Worm (Caenorhabditis elegans) whole organism, early embryonic: ENCODE results near the gene rpl-33.

Experiments used
- B0310.2 ChIP-seq: sonication (generic microtip); optimal IDR thresholded peaks from 2 replicates; lab custom pipeline; 2016; ENCODE audit warnings: mild to moderate bottlenecking, missing genetic modification characterization, missing compliant biosample characterization
- F13C5.2 ChIP-seq: sonication (generic microtip); optimal IDR thresholded peaks from 2 replicates; lab custom pipeline; 2017; ENCODE audit warnings: mild to moderate bottlenecking, missing genetic modification characterization, inconsistent platforms, missing compliant biosample characterization
- aly-1 ChIP-seq: sonication (generic microtip); optimal IDR thresholded peaks from 2 replicates; lab custom pipeline; 2016; ENCODE audit warnings: missing genetic modification characterization, missing compliant biosample characterization
- ama-1 ChIP-seq: fragments of 150-350 bp; optimal IDR thresholded peaks from 2 replicates; lab custom pipeline; 2014
- ceh-13 ChIP-seq: fragments of 200-800 bp; sonication (Bioruptor generic); optimal IDR thresholded peaks from 2 replicates; lab custom pipeline; 2018; ENCODE audit warnings: mild to moderate bottlenecking, missing genetic modification characterization, missing compliant biosample characterization
- ceh-36 ChIP-seq: sonication (generic microtip); optimal IDR thresholded peaks from 2 replicates; lab custom pipeline; 2016; ENCODE audit warnings: missing genetic modification characterization, inconsistent platforms, missing compliant biosample characterization
- ets-7 ChIP-seq: sonication (generic microtip); optimal IDR thresholded peaks from 2 replicates; lab custom pipeline; 2016; ENCODE audit warnings: missing genotype, missing genetic modification characterization, missing compliant biosample characterization
- flt-1 ChIP-seq: fragments of 200-800 bp; sonication (Bioruptor generic); IDR thresholded peaks from 2 replicates; pipeline ENCODE4 v1.3.6; 2022; ENCODE audit warnings: missing genetic modification characterization, missing compliant biosample characterization
- hmbx-1 ChIP-seq: sonication (generic microtip); optimal IDR thresholded peaks from 2 replicates; lab custom pipeline; 2016; ENCODE audit warnings: mild to moderate bottlenecking, missing genetic modification characterization, missing compliant biosample characterization
- hmg-4 ChIP-seq: fragments of 200-800 bp; sonication (Bioruptor generic); optimal IDR thresholded peaks from 2 replicates; lab custom pipeline; 2018; ENCODE audit warnings: mild to moderate bottlenecking, missing genetic modification characterization, missing compliant biosample characterization
- hnd-1 ChIP-seq: sonication (generic microtip); optimal IDR thresholded peaks from 2 replicates; lab custom pipeline; 2016; ENCODE audit warnings: missing genetic modification characterization, missing compliant biosample characterization
- pes-1 ChIP-seq: fragments of 200-800 bp; sonication (Bioruptor generic); IDR thresholded peaks from 2 replicates; pipeline ENCODE4 v1.3.6; 2022; ENCODE audit warnings: missing genetic modification reagents, missing genetic modification characterization, missing compliant biosample characterization
- scrt-1 ChIP-seq: fragments of 200-800 bp; sonication (Bioruptor generic); IDR thresholded peaks from 2 replicates; pipeline ENCODE4 v1.3.6; 2022; ENCODE audit warnings: missing genetic modification characterization, missing compliant biosample characterization
- sea-1 ChIP-seq: fragments of 200-800 bp; sonication (Bioruptor generic); conservative IDR thresholded peaks from 2 replicates; pipeline ENCODE4 v1.3.6; 2022; ENCODE audit warnings: missing genetic modification characterization, missing compliant biosample characterization
- tbx-11 ChIP-seq: fragments of 200-800 bp; sonication (Bioruptor generic); IDR thresholded peaks from 2 replicates; pipeline ENCODE4 v1.3.6; 2022; ENCODE audit warnings: missing genetic modification characterization, missing compliant biosample characterization
- tbx-37 ChIP-seq: fragments of 200-800 bp; sonication (Bioruptor generic); conservative IDR thresholded peaks from 2 replicates; pipeline ENCODE4 v1.3.6; 2022; ENCODE audit warnings: missing genetic modification reagents, missing genetic modification characterization, missing compliant biosample characterization
- tra-4 ChIP-seq: sonication (generic microtip); optimal IDR thresholded peaks from 2 replicates; lab custom pipeline; 2017; ENCODE audit warnings: missing genetic modification characterization, missing compliant biosample characterization

Gene rpl-33

DNA sequence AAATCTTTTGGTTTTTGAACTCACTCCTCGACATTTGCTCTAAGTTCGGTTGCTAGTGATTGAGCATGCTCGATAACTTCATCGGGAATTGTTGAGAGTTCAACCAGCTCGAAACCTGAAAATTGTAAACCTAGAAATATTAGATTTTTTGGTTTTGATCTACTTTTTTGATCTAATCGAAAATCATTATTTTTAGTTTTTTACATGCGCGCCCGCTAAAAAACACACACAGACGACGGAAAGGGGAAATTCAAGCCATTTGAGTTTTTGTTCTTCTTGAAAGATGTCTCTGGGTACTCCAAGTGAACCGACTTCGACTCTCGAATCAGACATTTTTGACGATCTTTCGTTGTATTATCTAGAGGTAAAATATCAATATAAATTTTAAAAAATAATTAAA, 40.0 kb upstream of the rpl-33 start, which contains the start of gene nos-2:
TSS of gene nos-2 (plus strand) at position 228 of the 400 bp plus-strand sequence.
- TF ChIP-seq B0310.2 (tag; lab: Kevin White, UChicago) = no peak
- TF ChIP-seq scrt-1 (GFP tag; lab: Robert Waterston, UW) = no peak
- no peak for TF ChIP-seq flt-1 (GFP tag; lab: Robert Waterston, UW)
- no peak for TF ChIP-seq tra-4 (tag; lab: Kevin White, UChicago)
- TF ChIP-seq ama-1 (lab: Kevin White, UChicago) = no peak
- TF ChIP-seq tbx-11 (GFP tag; lab: Robert Waterston, UW) = no peak
- TF ChIP-seq tbx-37 (GFP tag; lab: Robert Waterston, UW) = no peak
- TF ChIP-seq hmbx-1 = no peak

DNA sequence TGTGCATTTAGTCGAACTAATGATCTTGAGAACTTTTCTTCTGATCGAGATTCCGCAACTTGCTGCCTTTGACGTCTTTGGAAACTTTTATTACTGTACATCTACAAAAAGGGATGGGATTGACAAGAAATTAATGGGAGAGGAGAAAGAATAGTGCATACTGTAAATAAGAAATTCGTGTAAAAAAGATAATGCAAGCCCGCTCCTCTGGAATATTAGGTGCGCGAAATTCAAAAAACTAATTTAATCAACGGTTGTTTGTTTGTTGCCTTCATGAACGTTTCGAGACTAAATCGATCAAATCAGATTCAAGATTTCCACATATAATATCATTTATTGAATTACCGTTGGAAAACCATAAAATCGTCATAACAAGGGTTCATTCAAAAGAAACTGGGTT, 35.5 kb upstream of the rpl-33 start, which contains the start of gene him-14:
TSS of gene him-14 (minus strand) at position 101 of the 400 bp plus-strand sequence.
- TF ChIP-seq hmbx-1 = no peak
- TF ChIP-seq F13C5.2 (tag; lab: Kevin White, UChicago) = no peak

DNA sequence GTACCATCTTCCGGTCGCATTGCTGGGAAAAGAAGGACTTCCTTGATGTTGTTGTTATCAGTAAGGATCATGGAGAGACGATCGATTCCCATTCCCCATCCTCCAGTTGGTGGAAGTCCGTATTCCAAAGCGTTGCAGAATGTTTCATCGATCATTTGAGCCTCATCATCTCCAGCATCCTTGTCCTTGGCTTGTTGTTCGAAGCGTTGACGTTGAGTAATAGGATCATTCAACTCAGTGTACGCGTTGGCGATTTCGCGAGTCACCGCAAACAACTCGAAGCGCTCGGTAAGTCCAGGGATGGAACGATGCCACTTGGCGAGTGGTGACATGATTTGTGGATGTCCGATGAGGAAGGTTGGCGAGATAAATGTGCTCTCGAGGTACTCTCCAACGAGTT, 34.9 kb upstream of the rpl-33 start:
- no peak for TF ChIP-seq F13C5.2 (tag; lab: Kevin White, UChicago)
- no peak for TF ChIP-seq hmbx-1

DNA sequence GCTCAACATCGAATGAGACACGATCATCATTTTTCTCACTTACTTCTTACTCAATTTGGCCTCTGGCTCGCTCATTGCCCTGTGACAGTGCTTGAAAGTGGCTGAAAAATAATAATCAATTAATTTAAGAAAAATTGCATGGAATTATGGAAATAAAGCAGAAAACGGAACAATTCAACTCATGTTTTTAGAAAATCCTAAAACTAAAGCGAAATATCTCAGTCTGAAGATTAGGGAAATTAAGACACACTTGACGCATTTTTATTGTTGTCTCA, 33.1 kb upstream of the rpl-33 start, which contains the start of gene kars-1:
TSS of gene kars-1 (minus strand) at position 101 of the 275 bp plus-strand sequence.
- TF ChIP-seq tra-4 (tag; lab: Kevin White, UChicago) (no peak), F13C5.2 (tag; lab: Kevin White, UChicago) (no peak), ceh-13 (GFP tag; lab: Kevin White, UChicago) (no peak), tbx-37 (GFP tag; lab: Robert Waterston, UW) (no peak), aly-1 (no peak), hnd-1 (tag; lab: Kevin White, UChicago) (no peak), ama-1 (lab: Kevin White, UChicago) (no peak), B0310.2 (tag; lab: Kevin White, UChicago) (no peak), flt-1 (GFP tag; lab: Robert Waterston, UW) (no peak), ets-7 (tag; lab: Kevin White, UChicago) (no peak), tbx-11 (GFP tag; lab: Robert Waterston, UW) (no peak), scrt-1 (GFP tag; lab: Robert Waterston, UW) (no peak), ceh-36 (tag; lab: Kevin White, UChicago) (no peak), sea-1 (GFP tag; lab: Robert Waterston, UW) (no peak), pes-1 (GFP tag; lab: Robert Waterston, UW) (no peak), hmbx-1 (no peak), hmg-4 (no peak)

DNA sequence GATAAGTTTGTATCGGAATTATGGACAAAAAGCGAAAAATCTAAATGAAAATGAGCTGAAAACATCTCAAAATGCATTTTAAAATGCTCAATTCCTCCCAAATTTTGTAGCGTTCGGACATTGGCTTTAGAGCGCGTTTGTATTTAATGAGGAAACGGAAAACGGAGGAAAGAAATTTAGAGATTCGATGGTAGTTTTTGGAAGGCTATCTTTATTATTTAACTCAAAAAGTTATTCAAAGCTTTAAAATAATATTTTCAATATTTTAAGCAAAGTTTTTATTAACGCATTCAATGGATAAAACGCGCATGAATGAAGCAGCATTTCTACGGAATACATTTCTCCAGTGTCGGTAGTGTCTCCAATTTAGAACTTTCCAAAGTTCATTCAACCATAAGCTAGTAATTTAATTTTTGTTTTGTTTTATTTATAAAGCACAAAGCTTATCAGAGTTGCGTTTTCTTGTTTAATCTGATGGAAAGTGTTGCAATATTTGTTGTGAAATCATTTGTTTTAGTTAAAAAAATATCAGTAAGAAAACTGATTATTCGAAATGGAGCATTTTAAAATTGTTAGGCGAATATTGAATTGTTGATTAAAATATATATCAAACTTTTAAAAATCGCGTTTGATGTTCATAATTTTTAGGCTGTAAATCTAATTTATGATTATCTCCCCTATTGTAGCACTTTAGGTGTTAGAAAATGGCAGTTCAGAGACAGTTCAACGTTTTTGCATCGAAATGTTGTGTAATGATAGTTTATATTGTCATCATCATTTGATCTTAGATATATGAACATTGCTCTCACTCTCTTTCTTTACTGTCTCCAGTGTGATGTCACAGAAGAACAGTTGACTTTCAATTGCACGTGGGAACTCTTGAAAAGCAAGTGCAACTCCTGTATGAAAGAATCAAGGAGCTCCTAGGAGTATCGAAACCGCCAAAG, 32.5 kb upstream of the rpl-33 start:
- TF ChIP-seq ets-7 (tag; lab: Kevin White, UChicago) (peak; percentile 18), hnd-1 (tag; lab: Kevin White, UChicago) (peak; percentile 5), F13C5.2 (tag; lab: Kevin White, UChicago) (no peak), tbx-37 (GFP tag; lab: Robert Waterston, UW) (0 out of 2 replicates have a peak, but pooled peaks have one; percentile 19), ceh-13 (GFP tag; lab: Kevin White, UChicago) (peak; percentile 5), hmg-4 (no peak)

DNA sequence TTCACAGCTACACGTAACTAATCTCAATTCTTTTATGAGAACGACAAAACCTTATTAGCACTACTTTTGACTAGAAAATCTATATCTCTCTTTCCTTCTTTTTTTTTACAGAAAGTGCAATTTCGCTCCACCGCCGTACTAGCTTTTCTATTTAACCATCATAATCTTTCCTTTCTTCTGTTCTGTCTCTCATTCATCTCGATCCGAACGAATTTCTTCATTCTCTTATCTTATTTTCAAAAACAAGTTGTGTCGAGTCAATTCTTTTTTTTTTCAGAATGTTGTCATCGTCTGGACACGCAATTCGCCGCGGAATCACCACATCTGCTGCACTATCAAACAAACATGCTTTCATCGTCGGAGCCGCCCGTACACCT, 31.8 kb upstream of the rpl-33 start, which contains the start of gene kat-1:
TSS of gene kat-1 (plus strand) at position 278 of the 377 bp plus-strand sequence.
- TF ChIP-seq scrt-1 (GFP tag; lab: Robert Waterston, UW) = no peak
- TF ChIP-seq ceh-13 (GFP tag; lab: Kevin White, UChicago) = no peak
- no peak for TF ChIP-seq ceh-36 (tag; lab: Kevin White, UChicago)
- no peak for TF ChIP-seq sea-1 (GFP tag; lab: Robert Waterston, UW)
- TF ChIP-seq tra-4 (tag; lab: Kevin White, UChicago) = no peak
- TF ChIP-seq hnd-1 (tag; lab: Kevin White, UChicago) = no peak
- TF ChIP-seq tbx-11 (GFP tag; lab: Robert Waterston, UW) = no peak
- no peak for TF ChIP-seq ets-7 (tag; lab: Kevin White, UChicago)
- TF ChIP-seq hmg-4 = no peak
- no peak for TF ChIP-seq pes-1 (GFP tag; lab: Robert Waterston, UW)
- no peak for TF ChIP-seq ama-1 (lab: Kevin White, UChicago)
- TF ChIP-seq flt-1 (GFP tag; lab: Robert Waterston, UW) = no peak
- no peak for TF ChIP-seq B0310.2 (tag; lab: Kevin White, UChicago)
- no peak for TF ChIP-seq aly-1
- no peak for TF ChIP-seq F13C5.2 (tag; lab: Kevin White, UChicago)

DNA sequence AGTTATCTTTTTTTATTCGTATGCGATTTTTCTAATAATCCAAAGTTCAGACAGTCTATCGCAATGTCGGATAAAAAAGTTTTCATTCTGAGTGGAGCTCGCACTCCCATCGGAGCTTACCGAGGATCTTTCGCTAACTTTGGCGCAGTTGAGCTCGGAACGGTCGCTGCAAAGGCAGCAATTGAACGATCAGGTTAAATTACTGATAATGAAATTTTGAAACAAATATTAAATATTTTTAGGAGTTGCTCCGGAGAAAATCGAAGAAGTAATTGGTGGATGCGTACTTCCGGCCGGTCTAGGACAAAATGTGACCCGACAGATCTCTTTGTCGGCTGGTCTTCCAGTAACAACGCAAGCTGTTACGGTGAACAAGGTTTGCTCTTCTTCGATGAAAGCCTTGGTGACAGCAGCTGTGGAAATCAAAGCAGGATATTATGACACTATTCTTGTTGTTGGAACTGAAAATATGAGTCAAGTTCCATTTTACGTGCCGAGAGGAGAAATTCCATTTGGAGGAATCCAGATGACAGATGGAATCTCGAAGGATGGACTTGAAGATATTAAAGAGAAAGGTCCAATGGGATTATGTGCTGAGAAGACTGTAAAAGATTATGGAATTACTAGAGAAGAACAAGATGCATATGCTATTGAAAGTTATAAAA, 29.7 kb upstream of the rpl-33 start, which contains the start of gene T02G5.7:
TSS of gene T02G5.7 (plus strand) at position 51 of the 665 bp plus-strand sequence.
- TF ChIP-seq ceh-36 (tag; lab: Kevin White, UChicago) = no peak
- TF ChIP-seq ets-7 (tag; lab: Kevin White, UChicago) = no peak
- TF ChIP-seq pes-1 (GFP tag; lab: Robert Waterston, UW) = no peak
- no peak for TF ChIP-seq ceh-13 (GFP tag; lab: Kevin White, UChicago)
- TF ChIP-seq ama-1 (lab: Kevin White, UChicago) = no peak
- no peak for TF ChIP-seq B0310.2 (tag; lab: Kevin White, UChicago)
- no peak for TF ChIP-seq tbx-11 (GFP tag; lab: Robert Waterston, UW)
- no peak for TF ChIP-seq tbx-37 (GFP tag; lab: Robert Waterston, UW)
- no peak for TF ChIP-seq scrt-1 (GFP tag; lab: Robert Waterston, UW)
- no peak for TF ChIP-seq aly-1
- no peak for TF ChIP-seq sea-1 (GFP tag; lab: Robert Waterston, UW)
- no peak for TF ChIP-seq flt-1 (GFP tag; lab: Robert Waterston, UW)
- no peak for TF ChIP-seq F13C5.2 (tag; lab: Kevin White, UChicago)
